Worm (Caenorhabditis elegans) whole organism, mixed stage, embryonic: Measurements from ENCODE around the gene dhc-3.
"Not testable (repeated sequence)": the region's sequence is repeated elsewhere in the genome, so short reads cannot be mapped to it uniquely, and the experiment has no call there.

Experiments
- M03D4.4 ChIP-seq: sonication (generic microtip); optimal IDR thresholded peaks from 2 replicates; lab custom pipeline; 2017; ENCODE audit warnings: mild to moderate bottlenecking, missing genetic modification characterization, missing compliant biosample characterization
- bed-3 ChIP-seq: fragments of 200-800 bp; sonication (Bioruptor generic); optimal IDR thresholded peaks from 3 replicates; lab custom pipeline; 2018; ENCODE audit warnings: mild to moderate bottlenecking, missing genetic modification characterization, moderate library complexity, missing compliant biosample characterization
- ceh-39 ChIP-seq: fragments of 150-350 bp; optimal IDR thresholded peaks from 2 replicates; lab custom pipeline; 2014; ENCODE audit warnings: missing biosample characterization, missing genetic modification characterization
- ceh-43 ChIP-seq: fragments of 200-800 bp; sonication (Bioruptor generic); optimal IDR thresholded peaks from 2 replicates; lab custom pipeline; 2018; ENCODE audit warnings: mild to moderate bottlenecking, missing genetic modification characterization, moderate library complexity, missing compliant biosample characterization
- ceh-83 ChIP-seq: fragments of 200-800 bp; sonication (Bioruptor generic); optimal IDR thresholded peaks from 2 replicates; lab custom pipeline; 2018; ENCODE audit warnings: mild to moderate bottlenecking, missing genetic modification characterization, missing compliant biosample characterization
- ces-1 ChIP-seq: fragments of 150-350 bp; optimal IDR thresholded peaks from 2 replicates; lab custom pipeline; 2014; ENCODE audit warnings: missing biosample characterization, missing genetic modification reagents, missing genetic modification characterization
- cnd-1 ChIP-seq: fragments of 200-800 bp; sonication (Bioruptor generic); optimal IDR thresholded peaks from 2 replicates; lab custom pipeline; 2018; ENCODE audit warnings: mild to moderate bottlenecking, missing genetic modification characterization, missing compliant biosample characterization
- drap-1 ChIP-seq: fragments of 200-800 bp; sonication (Bioruptor generic); optimal IDR thresholded peaks from 3 replicates; lab custom pipeline; 2018; ENCODE audit warnings: mild to moderate bottlenecking, missing genetic modification characterization, missing compliant biosample characterization
- elt-1 ChIP-seq: sonication (generic microtip); optimal IDR thresholded peaks from 2 replicates; lab custom pipeline; 2017; ENCODE audit warnings: missing genetic modification characterization, mild to moderate bottlenecking, missing compliant biosample characterization, antibody characterized with exemption, moderate library complexity, borderline replicate concordance; ENCODE audit not compliant: insufficient read depth
- elt-3 ChIP-seq: fragments of 150-350 bp; optimal IDR thresholded peaks from 2 replicates; lab custom pipeline; 2014; ENCODE audit warnings: missing biosample characterization, missing genetic modification characterization
- flh-1 ChIP-seq: fragments of 200-800 bp; sonication (Bioruptor generic); optimal IDR thresholded peaks from 2 replicates; lab custom pipeline; 2018; ENCODE audit warnings: mild to moderate bottlenecking, missing genetic modification characterization, moderate library complexity, missing compliant biosample characterization
- ham-2 ChIP-seq: fragments of 200-800 bp; sonication (Bioruptor generic); optimal IDR thresholded peaks from 2 replicates; lab custom pipeline; 2018; ENCODE audit warnings: mild to moderate bottlenecking, missing genetic modification characterization, missing compliant biosample characterization
- hlh-1 ChIP-seq: fragments of 150-350 bp; optimal IDR thresholded peaks from 2 replicates; lab custom pipeline; 2014; ENCODE audit warnings: missing biosample characterization, missing genetic modification reagents, missing genetic modification characterization
- lin-13 ChIP-seq: fragments of 150-350 bp; optimal IDR thresholded peaks from 2 replicates; lab custom pipeline; 2014; ENCODE audit warnings: missing biosample characterization, missing genetic modification characterization
- lin-32 ChIP-seq: fragments of 200-800 bp; sonication (Bioruptor generic); optimal IDR thresholded peaks from 2 replicates; lab custom pipeline; 2018; ENCODE audit warnings: mild to moderate bottlenecking, missing genetic modification characterization, missing compliant biosample characterization
- lsy-2 ChIP-seq: fragments of 150-350 bp; optimal IDR thresholded peaks from 2 replicates; lab custom pipeline; 2014; ENCODE audit warnings: missing biosample characterization, missing genetic modification characterization
- mab-5 ChIP-seq: fragments of 150-350 bp; optimal IDR thresholded peaks from 2 replicates; lab custom pipeline; 2014; ENCODE audit warnings: missing biosample characterization, missing genetic modification characterization
- mep-1 ChIP-seq: fragments of 150-350 bp; optimal IDR thresholded peaks from 2 replicates; lab custom pipeline; 2017; ENCODE audit warnings: missing biosample characterization, missing genetic modification reagents, missing genetic modification characterization, inconsistent platforms
- mls-2 ChIP-seq: sonication (generic microtip); optimal IDR thresholded peaks from 2 replicates; lab custom pipeline; 2016; ENCODE audit warnings: mild to moderate bottlenecking, missing genetic modification characterization, moderate library complexity, missing compliant biosample characterization
- nhr-12 ChIP-seq: fragments of 150-350 bp; optimal IDR thresholded peaks from 2 replicates; lab custom pipeline; 2014; ENCODE audit warnings: missing biosample characterization, missing genetic modification characterization
- nhr-2 ChIP-seq: fragments of 150-350 bp; optimal IDR thresholded peaks from 2 replicates; lab custom pipeline; 2014; ENCODE audit warnings: missing biosample characterization, missing genetic modification characterization
- nhr-28 ChIP-seq: fragments of 150-350 bp; optimal IDR thresholded peaks from 2 replicates; lab custom pipeline; 2014; ENCODE audit warnings: missing biosample characterization, missing genetic modification characterization
- nhr-76 ChIP-seq: sonication (generic microtip); optimal IDR thresholded peaks from 2 replicates; lab custom pipeline; 2017; ENCODE audit warnings: missing biosample characterization, missing genetic modification characterization
- pha-4 ChIP-seq: fragments of 150-350 bp; optimal IDR thresholded peaks from 2 replicates; lab custom pipeline; 2018; ENCODE audit warnings: missing biosample characterization, missing genetic modification reagents, missing genetic modification characterization
- sem-2 ChIP-seq: fragments of 200-800 bp; sonication (Bioruptor generic); optimal IDR thresholded peaks from 2 replicates; lab custom pipeline; 2018; ENCODE audit warnings: mild to moderate bottlenecking, missing genetic modification characterization, missing compliant biosample characterization
- snpc-4 ChIP-seq: fragments of 150-350 bp; optimal IDR thresholded peaks from 2 replicates; lab custom pipeline; 2014; ENCODE audit warnings: missing biosample characterization, missing genetic modification characterization
- sptf-1 ChIP-seq: sonication (generic microtip); optimal IDR thresholded peaks from 2 replicates; lab custom pipeline; 2017; ENCODE audit warnings: mild to moderate bottlenecking, missing genetic modification characterization, moderate library complexity, missing compliant biosample characterization
- tbx-8 ChIP-seq: fragments of 200-800 bp; sonication (Bioruptor generic); optimal IDR thresholded peaks from 2 replicates; lab custom pipeline; 2018; ENCODE audit warnings: mild to moderate bottlenecking, missing genetic modification characterization, moderate library complexity, missing compliant biosample characterization
- unc-120 ChIP-seq: sonication (generic microtip); optimal IDR thresholded peaks from 2 replicates; lab custom pipeline; 2017; ENCODE audit warnings: missing genetic modification characterization, missing compliant biosample characterization; ENCODE audit not compliant: poor library complexity, severe bottlenecking
- unc-39 ChIP-seq: fragments of 150-350 bp; optimal IDR thresholded peaks from 2 replicates; lab custom pipeline; 2014; ENCODE audit warnings: missing biosample characterization, missing genetic modification characterization
- unc-62 ChIP-seq: fragments of 150-350 bp; optimal IDR thresholded peaks from 2 replicates; lab custom pipeline; 2014; ENCODE audit warnings: missing biosample characterization, missing genetic modification reagents, missing genetic modification characterization
- zip-8 ChIP-seq: fragments of 150-350 bp; optimal IDR thresholded peaks from 2 replicates; lab custom pipeline; 2014; ENCODE audit warnings: missing biosample characterization, missing genetic modification characterization
- ztf-11 ChIP-seq: fragments of 150-350 bp; optimal IDR thresholded peaks from 2 replicates; lab custom pipeline; 2014; ENCODE audit warnings: missing biosample characterization, missing genetic modification characterization

dhc-3 gene

ce11 chrV:13130439-13130840 lies 8.3 kb upstream of the dhc-3 start (continued):
- TF ChIP-seq unc-39 (no peak), tbx-8 (GFP tag; lab: Kevin White, UChicago) (no peak), drap-1 (GFP tag; lab: Kevin White, UChicago) (peak; percentile 30), nhr-76 (no peak), ceh-39 (tag; lab: Kevin White, UChicago) (no peak), snpc-4 (tag; lab: Kevin White, UChicago) (no peak)

ce11 chrV:13131487-13131886 lies 7.3 kb upstream of the dhc-3 start:
- TF ChIP-seq nhr-2 (no peak), bed-3 (no peak), ces-1 (GFP tag; lab: Kevin White, UChicago) (no peak), nhr-12 (tag; lab: Kevin White, UChicago) (no peak), drap-1 (GFP tag; lab: Kevin White, UChicago) (no peak), tbx-8 (GFP tag; lab: Kevin White, UChicago) (no peak), lin-13 (no peak), ceh-43 (GFP tag; lab: Kevin White, UChicago) (no peak), lsy-2 (no peak), unc-120 (tag; lab: Kevin White, UChicago) (no peak), zip-8 (tag; lab: Kevin White, UChicago) (no peak)

- TF ChIP-seq mab-5 (tag; lab: Kevin White, UChicago) = no peak
- no peak for TF ChIP-seq mls-2 (tag; lab: Kevin White, UChicago)
- TF ChIP-seq ces-1 (GFP tag; lab: Kevin White, UChicago) = no peak
- TF ChIP-seq cnd-1 (tag; lab: Kevin White, UChicago) = no peak
- TF ChIP-seq mep-1 = no peak
- TF ChIP-seq nhr-28 (tag; lab: Kevin White, UChicago) = no peak
- no peak for TF ChIP-seq sem-2
- no peak for TF ChIP-seq unc-39
- TF ChIP-seq snpc-4 (tag; lab: Kevin White, UChicago) = no peak
- no peak for TF ChIP-seq drap-1 (GFP tag; lab: Kevin White, UChicago)
- TF ChIP-seq lin-13 = no peak
- TF ChIP-seq unc-120 (tag; lab: Kevin White, UChicago) = no peak
- no peak for TF ChIP-seq M03D4.4
- TF ChIP-seq lin-32 (GFP tag; lab: Kevin White, UChicago) = no peak
- no peak for TF ChIP-seq sptf-1 (tag; lab: Kevin White, UChicago)
- no peak for TF ChIP-seq unc-62 (GFP tag; lab: Kevin White, UChicago)
- TF ChIP-seq hlh-1 = no peak
- no peak for TF ChIP-seq pha-4 (tag; lab: Kevin White, UChicago)
- TF ChIP-seq ceh-39 (tag; lab: Kevin White, UChicago) = no peak
- TF ChIP-seq ceh-43 (GFP tag; lab: Kevin White, UChicago) = no peak
These were observed 5.4 kb upstream of the dhc-3 start, which contains the start of gene B0365.9 for ce11 chrV:13133380-13133779. Gene B0365.9, minus strand, starts transcription at chrV:13133565.

DNA sequence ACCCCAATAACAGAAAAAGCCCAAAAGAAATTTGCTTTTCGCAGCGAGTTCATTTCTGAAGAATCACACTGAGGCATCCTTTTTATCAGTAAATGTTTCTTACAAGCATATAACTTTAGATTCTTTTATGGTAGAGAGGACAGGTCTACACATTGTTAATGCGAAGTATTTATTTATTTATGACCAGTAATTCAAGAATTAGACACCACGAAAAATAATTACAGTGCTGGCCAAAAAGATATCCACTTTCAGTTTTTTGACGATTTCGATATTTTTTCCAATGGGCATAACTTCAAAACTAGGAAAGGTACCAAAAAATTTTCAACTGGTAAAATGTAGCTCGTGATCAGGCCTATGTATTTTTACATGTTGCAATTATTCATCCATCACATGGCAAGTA lies 4.0 kb upstream of the dhc-3 start, which contains the start of gene clec-225:
Gene clec-225, minus strand, starts transcription at position 101 of the 400 bp plus-strand sequence.
- TF ChIP-seq drap-1 (GFP tag; lab: Kevin White, UChicago); M03D4.4; unc-120 (tag; lab: Kevin White, UChicago): not testable (repeated sequence)

ce11 chrV:13137955-13138354 lies 826 bp upstream of the dhc-3 start, which contains the start of gene clec-41:
Gene clec-41, minus strand, starts transcription at chrV:13138101.
- TF ChIP-seq cnd-1 (tag; lab: Kevin White, UChicago) (no peak), hlh-1 (no peak), ceh-43 (GFP tag; lab: Kevin White, UChicago) (no peak), ceh-83 (no peak), ces-1 (GFP tag; lab: Kevin White, UChicago) (no peak), elt-3 (tag; lab: Kevin White, UChicago) (no peak), bed-3 (no peak), mab-5 (tag; lab: Kevin White, UChicago) (no peak), unc-62 (GFP tag; lab: Kevin White, UChicago) (no peak), ztf-11 (tag; lab: Kevin White, UChicago) (no peak)

DNA sequence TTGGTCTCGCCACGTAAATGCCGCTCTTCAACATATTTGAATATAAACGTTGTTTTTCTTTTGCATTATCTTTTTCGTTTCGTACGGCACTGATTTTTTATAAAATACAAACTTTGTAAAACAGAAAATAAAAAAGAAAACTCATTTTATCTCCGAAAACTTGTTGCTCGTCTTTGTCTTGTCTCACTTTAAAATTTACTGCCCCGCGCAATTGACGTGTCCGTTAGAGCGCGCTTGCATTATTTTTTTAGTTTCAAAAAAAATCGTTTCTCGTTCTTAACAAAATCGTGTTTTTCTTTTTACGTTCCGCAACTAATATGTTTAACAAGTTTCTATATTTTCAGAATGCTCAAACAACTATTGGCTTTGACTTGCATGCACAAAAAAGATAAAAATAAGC lies 13.8 kb downstream of the dhc-3 start, which contains the start of gene noca-1:
Gene noca-1, plus strand, starts transcription at position 345 of the 400 bp plus-strand sequence.
- TF ChIP-seq ham-2 (GFP tag; lab: Kevin White, UChicago) = no peak
- no peak for TF ChIP-seq hlh-1
- no peak for TF ChIP-seq mep-1
- no peak for TF ChIP-seq ceh-39 (tag; lab: Kevin White, UChicago)
- TF ChIP-seq nhr-76 = no peak
- TF ChIP-seq tbx-8 (GFP tag; lab: Kevin White, UChicago) = no peak
- TF ChIP-seq lin-13 = no peak
- TF ChIP-seq lsy-2 = no peak
- TF ChIP-seq flh-1 = no peak
- no peak for TF ChIP-seq sptf-1 (tag; lab: Kevin White, UChicago)
- no peak for TF ChIP-seq mab-5 (tag; lab: Kevin White, UChicago)
- no peak for TF ChIP-seq nhr-28 (tag; lab: Kevin White, UChicago)
- TF ChIP-seq unc-120 (tag; lab: Kevin White, UChicago) = no peak
- no peak for TF ChIP-seq ceh-43 (GFP tag; lab: Kevin White, UChicago)
- no peak for TF ChIP-seq sem-2
- no peak for TF ChIP-seq elt-1 (tag; lab: Kevin White, UChicago)
- TF ChIP-seq lin-32 (GFP tag; lab: Kevin White, UChicago) = no peak
- TF ChIP-seq ces-1 (GFP tag; lab: Kevin White, UChicago) = no peak
